Fruit fly (Drosophila melanogaster): Measurements from ENCODE around the gene CG17162.

The CG17162 gene

dm6 chrX:23067521-23068459 is 28.7 kb downstream of the CG17162 start, which contains the start of gene CG17167:
TSS of gene CG17167 (plus strand) at chrX:23068301.
- TF ChIP-seq CG4496 (GFP tag; IDR thresholded peaks at IDR 0.05) (no peak), EcR (GFP tag; optimal IDR thresholded peaks at IDR 0.05) (no peak), CG9948 (tag; optimal IDR thresholded peaks at IDR 0.05) (no peak), Ets98B (GFP tag; IDR thresholded peaks at IDR 0.05) (no peak), CG10348 (GFP tag; IDR thresholded peaks at IDR 0.05) (no peak), CG12605 (GFP tag; IDR thresholded peaks at IDR 0.05) (no peak), CG15710 (tag; optimal IDR thresholded peaks at IDR 0.05) (no peak), Pif1A (GFP tag; optimal IDR thresholded peaks at IDR 0.05) (no peak), CG8301 (tag; optimal IDR thresholded peaks at IDR 0.05) (no peak)

- TF ChIP-seq CG12605 (GFP tag; IDR thresholded peaks at IDR 0.05) (no peak), CG8301 (tag; optimal IDR thresholded peaks at IDR 0.05) (no peak), CG34367 (tag; optimal IDR thresholded peaks at IDR 0.05) (no peak), D1 (tag; optimal IDR thresholded peaks at IDR 0.05) (no peak), Pif1B (GFP tag; optimal IDR thresholded peaks at IDR 0.05) (no peak), CG8159 (tag; optimal IDR thresholded peaks at IDR 0.05) (no peak), CG13204 (GFP tag; optimal IDR thresholded peaks at IDR 0.05) (no peak), gl (tag; optimal IDR thresholded peaks at IDR 0.05) (no peak)
These were observed 60.8 kb downstream of the CG17162 start, which contains the start of gene CG12061 for dm6 chrX:23035766-23036165. TSS of gene CG12061 (plus strand) at chrX:23036066.

Measured in whole organism, pupa.